Worm (Caenorhabditis elegans) whole organism, L4 larva: ENCODE measurements around the gene baf-1.

ENCODE experiments used
- aly-2 ChIP-seq: sonication (generic microtip); optimal IDR thresholded peaks from 2 replicates; lab custom pipeline; 2018; ENCODE audit warnings: missing biosample characterization, missing genetic modification characterization
- arid-1 ChIP-seq: fragments of 200-800 bp; sonication (Bioruptor generic); conservative IDR thresholded peaks from 2 replicates; pipeline ENCODE4 v1.3.6; 2022; ENCODE audit warnings: missing genetic modification reagents, missing genetic modification characterization, missing compliant biosample characterization
- ctbp-1 ChIP-seq: fragments of 200-800 bp; sonication (Bioruptor generic); IDR thresholded peaks from 2 replicates; pipeline ENCODE4 v1.3.6; 2022; ENCODE audit warnings: missing genetic modification reagents, missing genetic modification characterization, missing compliant biosample characterization
- dve-1 ChIP-seq: sonication (generic microtip); optimal IDR thresholded peaks from 2 replicates; lab custom pipeline; 2017; ENCODE audit warnings: antibody characterized with exemption, mild to moderate bottlenecking, missing genetic modification characterization, missing compliant biosample characterization; ENCODE audit not compliant: insufficient read depth
- gei-8 ChIP-seq: fragments of 200-800 bp; sonication (Bioruptor generic); optimal IDR thresholded peaks from 2 replicates; lab custom pipeline; 2018; ENCODE audit warnings: mild to moderate bottlenecking, missing genetic modification characterization, missing compliant biosample characterization
- lin-38 ChIP-seq: fragments of 200-800 bp; sonication (Bioruptor generic); IDR thresholded peaks from 2 replicates; pipeline ENCODE4 v1.3.6; 2022; ENCODE audit warnings: missing genetic modification reagents, missing genetic modification characterization, missing compliant biosample characterization
- lin-39 ChIP-seq: fragments of 150-350 bp; optimal IDR thresholded peaks from 2 replicates; lab custom pipeline; 2014; ENCODE audit warnings: missing biosample characterization, missing genetic modification reagents, missing genetic modification characterization
- nhr-11 ChIP-seq: fragments of 150-350 bp; optimal IDR thresholded peaks from 2 replicates; lab custom pipeline; 2014; ENCODE audit warnings: missing biosample characterization, missing genetic modification characterization
- nhr-28 ChIP-seq: fragments of 150-350 bp; optimal IDR thresholded peaks from 2 replicates; lab custom pipeline; 2014; ENCODE audit warnings: missing biosample characterization, missing genetic modification characterization
- nhr-6 ChIP-seq: fragments of 150-350 bp; optimal IDR thresholded peaks from 2 replicates; lab custom pipeline; 2014; ENCODE audit warnings: missing biosample characterization, missing genetic modification characterization
- skn-1 ChIP-seq: fragments of 150-350 bp; optimal IDR thresholded peaks from 2 replicates; lab custom pipeline; 2014; ENCODE audit warnings: missing biosample characterization, missing genetic modification characterization
- snpc-4 ChIP-seq: fragments of 150-350 bp; optimal IDR thresholded peaks from 2 replicates; lab custom pipeline; 2014; ENCODE audit warnings: missing biosample characterization, missing genetic modification characterization

DNA sequence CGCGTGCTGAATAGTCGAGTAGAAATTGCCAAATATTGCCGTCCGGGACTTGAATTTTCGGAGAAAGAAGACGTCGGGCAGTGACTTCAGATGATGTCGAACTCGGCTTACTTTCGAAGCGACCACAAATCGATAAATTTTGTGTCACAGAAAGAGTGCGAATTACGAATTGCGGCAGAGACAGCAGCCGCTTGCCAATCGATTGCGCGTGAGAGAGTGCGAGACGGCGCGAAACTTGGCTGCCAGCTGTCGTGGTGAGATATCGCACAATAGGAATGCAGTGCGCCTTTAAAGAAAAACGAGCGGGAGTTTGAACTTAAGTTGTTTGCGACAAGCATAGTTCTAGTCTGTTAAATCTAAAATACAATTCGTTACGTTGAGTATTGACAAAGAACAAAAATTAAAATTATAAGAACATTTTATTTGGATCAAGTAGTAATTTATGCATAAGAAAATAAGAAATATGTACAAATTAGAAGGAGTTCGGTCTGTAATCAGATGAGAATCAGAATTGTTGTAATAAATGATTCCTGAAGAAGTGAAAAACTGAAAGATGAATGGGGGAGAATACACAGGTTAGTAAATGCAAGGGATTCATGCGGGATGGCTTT lies 23.7 kb upstream of the baf-1 start, which contains the start of gene pir-2:
- no peak for TF ChIP-seq skn-1 (tag; lab: Kevin White, UChicago)
- TF ChIP-seq snpc-4, result no peak
- TF ChIP-seq arid-1 (GFP tag; lab: Robert Waterston, UW), result peak; percentile 51; the same call in 1 of the 2 replicates
- TF ChIP-seq lin-39 (tag; lab: Kevin White, UChicago), result no peak
- TF ChIP-seq nhr-11, result peak; percentile 75
- peak; percentile 79 for TF ChIP-seq lin-38 (GFP tag; lab: Robert Waterston, UW)
- TF ChIP-seq ctbp-1 (GFP tag; lab: Robert Waterston, UW), result peak; percentile 38; the same call in 1 of the 2 replicates
- peak; percentile 87 for TF ChIP-seq nhr-6
- TF ChIP-seq dve-1 (tag; lab: Kevin White, UChicago), result peak; percentile 78
- TF ChIP-seq aly-2 (tag; lab: Kevin White, UChicago), result no peak
- TF ChIP-seq nhr-28, result peak; percentile 69
- no peak for TF ChIP-seq gei-8
